In the genomic region with DNA sequence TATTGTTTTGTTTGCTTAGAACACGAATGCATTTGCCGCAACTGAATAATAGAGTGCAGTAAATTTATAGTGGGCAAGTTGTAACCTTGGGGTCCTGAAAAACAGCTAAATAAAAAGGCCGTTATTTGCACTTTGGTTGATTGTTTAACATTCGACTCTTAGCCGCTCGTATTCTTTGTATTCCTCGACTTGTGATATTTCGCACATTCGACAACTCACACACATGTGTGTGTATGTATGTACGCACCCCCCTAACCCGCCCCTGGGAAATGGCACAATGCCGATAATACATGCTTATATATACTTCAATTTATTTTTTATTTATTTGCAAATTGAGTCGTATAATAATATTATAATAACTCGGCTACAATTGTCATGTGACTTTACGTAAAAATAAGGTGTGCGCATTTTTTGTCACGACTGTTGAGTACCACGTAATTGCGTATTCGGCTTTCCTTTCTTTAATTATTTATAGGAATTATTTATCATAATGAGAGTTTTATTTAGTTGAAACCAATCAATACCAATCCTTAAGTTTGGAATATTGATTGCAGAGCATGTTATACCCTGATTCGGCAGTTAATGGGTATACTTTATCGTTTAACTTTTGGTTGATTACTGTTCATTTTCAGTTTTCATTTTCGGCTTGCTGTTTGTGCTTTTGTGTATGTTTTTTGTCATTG, we compare ENCODE assay signal across 1 fruit fly cellular context.
TF ChIP-seq lines count a peak whose summit lies in the region.

No protein-coding gene starts in this region.

TF ChIP-seq in whole organism, embryonic, 481 proteins besides CTCF, POLR2A, EP300 and RAD21 (continued from another document and continues in another):
- TF ChIP-seq sens-2 (GFP tag; IDR thresholded peaks at IDR 0.05; lab: Robert Waterston, UW) (no peak), da (GFP tag; optimal IDR thresholded peaks at IDR 0.05; lab: Kevin White, UChicago) (no peak), chinmo (GFP tag; IDR thresholded peaks at IDR 0.05; lab: Robert Waterston, UW; ENCODE audit: partially characterized antibody) (no peak), HLH4C (GFP tag; IDR thresholded peaks at IDR 0.05; lab: Robert Waterston, UW; ENCODE audit: partially characterized antibody) (no peak), E2f1 (GFP tag; IDR thresholded peaks at IDR 0.05; lab: Robert Waterston, UW) (no peak), crol (GFP tag; IDR thresholded peaks at IDR 0.05; lab: Robert Waterston, UW) (no peak), vvl (GFP tag; IDR thresholded peaks at IDR 0.05; lab: Robert Waterston, UW) (peak; percentile 61; the same call in 1 of the 2 replicates), gem (tag; optimal IDR thresholded peaks at IDR 0.05; lab: Kevin White, UChicago) (peak; percentile 66), CG7963 (GFP tag; IDR thresholded peaks at IDR 0.05; lab: Robert Waterston, UW; ENCODE audit: partially characterized antibody) (no peak), CG6791 (GFP tag; IDR thresholded peaks at IDR 0.05; lab: Robert Waterston, UW; ENCODE audit: partially characterized antibody) (no peak), btn (GFP tag; optimal IDR thresholded peaks at IDR 0.05; lab: Kevin White, UChicago) (no peak), CG1529 (GFP tag; optimal IDR thresholded peaks at IDR 0.05; lab: Kevin White, UChicago) (no peak), nau (GFP tag; optimal IDR thresholded peaks at IDR 0.05; lab: Kevin White, UChicago) (no peak), CG14965 (GFP tag; optimal IDR thresholded peaks at IDR 0.05; lab: Kevin White, UChicago; ENCODE audit: borderline replicate concordance) (no peak), CG8359 (GFP tag; optimal IDR thresholded peaks at IDR 0.05; lab: Kevin White, UChicago; ENCODE audit: borderline replicate concordance) (no peak), disco-r (GFP tag; optimal IDR thresholded peaks at IDR 0.05; lab: Kevin White, UChicago) (no peak), CG1603 (tag; optimal IDR thresholded peaks at IDR 0.05; lab: Kevin White, UChicago) (peak; percentile 35), Elba2 (GFP tag; optimal IDR thresholded peaks at IDR 0.05; lab: Kevin White, UChicago) (no peak), pum (GFP tag; optimal IDR thresholded peaks at IDR 0.05; lab: Kevin White, UChicago) (no peak), CG2199 (GFP tag; IDR thresholded peaks at IDR 0.05; lab: Robert Waterston, UW) (no peak), grau (tag; optimal IDR thresholded peaks at IDR 0.05; lab: Kevin White, UChicago) (peak; percentile 39), trem (tag; optimal IDR thresholded peaks at IDR 0.05; lab: Kevin White, UChicago) (no peak), phol (tag; optimal IDR thresholded peaks at IDR 0.05; lab: Kevin White, UChicago) (peak; percentile 27), Xrp1 (GFP tag; IDR thresholded peaks at IDR 0.05; lab: Robert Waterston, UW) (peak; percentile 48; the same call in 1 of the 2 replicates), prd (optimal IDR thresholded peaks at IDR 0.05; lab: Kevin White, UChicago) (no peak), prd (GFP tag; IDR thresholded peaks at IDR 0.05; lab: Robert Waterston, UW) (peak; percentile 24; the same call in 1 of the 3 replicates), Bgb (GFP tag; IDR thresholded peaks at IDR 0.05; lab: Robert Waterston, UW; ENCODE audit: partially characterized antibody) (no peak), CG11398 (GFP tag; optimal IDR thresholded peaks at IDR 0.05; lab: Kevin White, UChicago) (no peak), CG9727 (GFP tag; optimal IDR thresholded peaks at IDR 0.05; lab: Kevin White, UChicago) (no peak), pita (GFP tag; optimal IDR thresholded peaks at IDR 0.05; lab: Kevin White, UChicago) (no peak), bsh (GFP tag; optimal IDR thresholded peaks at IDR 0.05; lab: Kevin White, UChicago) (peak in 1 of 2 experiments; percentile 17), Stat92E (GFP tag; optimal IDR thresholded peaks at IDR 0.05; lab: Kevin White, UChicago) (no peak), CG14050 (GFP tag; IDR thresholded peaks at IDR 0.05; lab: Robert Waterston, UW) (no peak), Ada2b (GFP tag; IDR thresholded peaks at IDR 0.05; lab: Robert Waterston, UW) (peak; percentile 54), CG34422 (GFP tag; IDR thresholded peaks at IDR 0.05; lab: Robert Waterston, UW) (no peak), Spps (tag; optimal IDR thresholded peaks at IDR 0.05; lab: Kevin White, UChicago) (no peak), fd102C (GFP tag; optimal IDR thresholded peaks at IDR 0.05; lab: Kevin White, UChicago) (no peak), CG32772 (GFP tag; IDR thresholded peaks at IDR 0.05; lab: Robert Waterston, UW) (0 out of 2 replicates have a peak, but pooled peaks have one; percentile 10), CG30403 (GFP tag; optimal IDR thresholded peaks at IDR 0.05; lab: Kevin White, UChicago) (peak; percentile 52), Sox100B (GFP tag; optimal IDR thresholded peaks at IDR 0.05; lab: Kevin White, UChicago) (peak; percentile 31), ci (GFP tag; IDR thresholded peaks at IDR 0.05; lab: Robert Waterston, UW) (0 out of 3 replicates have a peak, but pooled peaks have one; percentile 55), Hr39 (optimal IDR thresholded peaks at IDR 0.05; lab: Kevin White, UChicago) (no peak), Mrtf (GFP tag; IDR thresholded peaks at IDR 0.05; lab: Robert Waterston, UW) (no peak), CG42726 (GFP tag; IDR thresholded peaks at IDR 0.05; lab: Robert Waterston, UW; ENCODE audit: partially characterized antibody) (no peak), CG31224 (GFP tag; IDR thresholded peaks at IDR 0.05; lab: Robert Waterston, UW) (no peak), sug (tag; optimal IDR thresholded peaks at IDR 0.05; lab: Kevin White, UChicago) (no peak), maf-S (GFP tag; optimal IDR thresholded peaks at IDR 0.05; lab: Kevin White, UChicago) (no peak), CG10565 (GFP tag; optimal IDR thresholded peaks at IDR 0.05; lab: Kevin White, UChicago) (no peak), CG10979 (tag; optimal IDR thresholded peaks at IDR 0.05; lab: Kevin White, UChicago) (peak; percentile 25), CG9932 (GFP tag; IDR thresholded peaks at IDR 0.05; lab: Robert Waterston, UW) (no peak), CG14667 (GFP tag; IDR thresholded peaks at IDR 0.05; lab: Robert Waterston, UW) (no peak), ro (GFP tag; IDR thresholded peaks at IDR 0.05; lab: Robert Waterston, UW) (no peak), bcd (GFP tag; optimal IDR thresholded peaks at IDR 0.05; lab: Kevin White, UChicago) (peak; percentile 7), ERR (GFP tag; optimal IDR thresholded peaks at IDR 0.05; lab: Kevin White, UChicago) (no peak), stwl (tag; optimal IDR thresholded peaks at IDR 0.05; lab: Kevin White, UChicago) (no peak), CG15514 (GFP tag; optimal IDR thresholded peaks at IDR 0.05; lab: Kevin White, UChicago) (peak; percentile 18), Neu2 (GFP tag; optimal IDR thresholded peaks at IDR 0.05; lab: Kevin White, UChicago; ENCODE audit: borderline replicate concordance) (no peak), CG2875 (GFP tag; optimal IDR thresholded peaks at IDR 0.05; lab: Kevin White, UChicago) (no peak), p53 (GFP tag; optimal IDR thresholded peaks at IDR 0.05; lab: Kevin White, UChicago) (no peak), her (GFP tag; optimal IDR thresholded peaks at IDR 0.05; lab: Kevin White, UChicago) (no peak), tin (GFP tag; optimal IDR thresholded peaks at IDR 0.05; lab: Kevin White, UChicago) (no peak), CG8089 (GFP tag; optimal IDR thresholded peaks at IDR 0.05; lab: Kevin White, UChicago) (no peak), CG13424 (tag; optimal IDR thresholded peaks at IDR 0.05; lab: Kevin White, UChicago) (no peak), Bteb2 (GFP tag; optimal IDR thresholded peaks at IDR 0.05; lab: Kevin White, UChicago) (no peak), CG7928 (GFP tag; optimal IDR thresholded peaks at IDR 0.05; lab: Kevin White, UChicago) (no peak), CG9876 (GFP tag; optimal IDR thresholded peaks at IDR 0.05; lab: Kevin White, UChicago) (no peak), Hsf (GFP tag; optimal IDR thresholded peaks at IDR 0.05; lab: Kevin White, UChicago) (no peak), Dip2 (GFP tag; IDR thresholded peaks at IDR 0.05; lab: Robert Waterston, UW) (no peak), tll (GFP tag; optimal IDR thresholded peaks at IDR 0.05; lab: Kevin White, UChicago) (peak in 1 of 2 experiments; percentile 58), Meics (GFP tag; optimal IDR thresholded peaks at IDR 0.05; lab: Kevin White, UChicago) (peak; percentile 50), CG12071 (GFP tag; optimal IDR thresholded peaks at IDR 0.05; lab: Kevin White, UChicago) (peak; percentile 3), gce (GFP tag; IDR thresholded peaks at IDR 0.05; lab: Robert Waterston, UW) (no peak), sim (GFP tag; IDR thresholded peaks at IDR 0.05; lab: Robert Waterston, UW) (no peak), CG16779 (GFP tag; IDR thresholded peaks at IDR 0.05; lab: Robert Waterston, UW) (no peak), CG30020 (tag; optimal IDR thresholded peaks at IDR 0.05; lab: Kevin White, UChicago) (no peak), H2.0 (GFP tag; IDR thresholded peaks at IDR 0.05; lab: Robert Waterston, UW) (peak; percentile 33; the same call in 1 of the 2 replicates), az2 (GFP tag; optimal IDR thresholded peaks at IDR 0.05; lab: Kevin White, UChicago) (peak; percentile 34), lab (GFP tag; optimal IDR thresholded peaks at IDR 0.05; lab: Kevin White, UChicago) (peak; percentile 56), Drgx (GFP tag; IDR thresholded peaks at IDR 0.05; lab: Robert Waterston, UW) (peak; percentile 63), danr (GFP tag; IDR thresholded peaks at IDR 0.05; lab: Robert Waterston, UW) (no peak), ab (GFP tag; optimal IDR thresholded peaks at IDR 0.05; lab: Kevin White, UChicago) (no peak), ftz-f1 (GFP tag; optimal IDR thresholded peaks at IDR 0.05; lab: Kevin White, UChicago) (no peak), CG10959 (GFP tag; IDR thresholded peaks at IDR 0.05; lab: Robert Waterston, UW) (no peak), aop (GFP tag; IDR thresholded peaks at IDR 0.05; lab: Robert Waterston, UW) (no peak), CG3995 (GFP tag; optimal IDR thresholded peaks at IDR 0.05; lab: Kevin White, UChicago) (no peak), E2f2 (GFP tag; IDR thresholded peaks at IDR 0.05; lab: Robert Waterston, UW) (peak; percentile 44; the same call in 1 of the 2 replicates), Doc2 (GFP tag; IDR thresholded peaks at IDR 0.05; lab: Robert Waterston, UW) (no peak), br (optimal IDR thresholded peaks at IDR 0.05; lab: Kevin White, UChicago) (no peak), dimm (GFP tag; IDR thresholded peaks at IDR 0.05; lab: Robert Waterston, UW) (no peak), ken (GFP tag; IDR thresholded peaks at IDR 0.05; lab: Robert Waterston, UW) (peak; percentile 45; the same call in 1 of the 3 replicates), CG11085 (GFP tag; IDR thresholded peaks at IDR 0.05; lab: Robert Waterston, UW) (no peak), CHES-1-like (GFP tag; optimal IDR thresholded peaks at IDR 0.05; lab: Kevin White, UChicago) (no peak), CG2116 (GFP tag; optimal IDR thresholded peaks at IDR 0.05; lab: Kevin White, UChicago) (no peak), CG13287 (GFP tag; IDR thresholded peaks at IDR 0.05; lab: Robert Waterston, UW; ENCODE audit: partially characterized antibody) (no peak), CG4617 (GFP tag; optimal IDR thresholded peaks at IDR 0.05; lab: Kevin White, UChicago; ENCODE audit: borderline replicate concordance) (no peak), lmd (GFP tag; IDR thresholded peaks at IDR 0.05; lab: Robert Waterston, UW) (no peak), dmrt99B (tag; optimal IDR thresholded peaks at IDR 0.05; lab: Kevin White, UChicago) (peak; percentile 65), Aef1 (GFP tag; IDR thresholded peaks at IDR 0.05; lab: Robert Waterston, UW) (peak; percentile 55; the same call in 2 of the 3 replicates), CG12219 (GFP tag; optimal IDR thresholded peaks at IDR 0.05; lab: Kevin White, UChicago) (no peak), CG10274 (GFP tag; optimal IDR thresholded peaks at IDR 0.05; lab: Kevin White, UChicago) (no peak), CG8478 (optimal IDR thresholded peaks at IDR 0.05; lab: Kevin White, UChicago) (no peak), ATbp (GFP tag; optimal IDR thresholded peaks at IDR 0.05; lab: Kevin White, UChicago) (peak; percentile 1), ranshi (GFP tag; IDR thresholded peaks at IDR 0.05; lab: Robert Waterston, UW) (0 out of 2 replicates have a peak, but pooled peaks have one; percentile 51), Chrac-16 (GFP tag; optimal IDR thresholded peaks at IDR 0.05; lab: Kevin White, UChicago) (no peak), bbx (GFP tag; IDR thresholded peaks at IDR 0.05; lab: Robert Waterston, UW; ENCODE audit: partially characterized antibody) (no peak), h (optimal IDR thresholded peaks at IDR 0.05; lab: Kevin White, UChicago) (no peak), scrt (GFP tag; optimal IDR thresholded peaks at IDR 0.05; lab: Kevin White, UChicago) (no peak), onecut (GFP tag; IDR thresholded peaks at IDR 0.05; lab: Robert Waterston, UW) (no peak), YL-1 (GFP tag; optimal IDR thresholded peaks at IDR 0.05; lab: Kevin White, UChicago) (no peak), CG4404 (GFP tag; IDR thresholded peaks at IDR 0.05; lab: Robert Waterston, UW) (no peak), Ssrp (tag; optimal IDR thresholded peaks at IDR 0.05; lab: Kevin White, UChicago) (peak; percentile 10), CG6683 (GFP tag; optimal IDR thresholded peaks at IDR 0.05; lab: Kevin White, UChicago) (peak; percentile 10), Doc3 (GFP tag; IDR thresholded peaks at IDR 0.05; lab: Robert Waterston, UW; ENCODE audit: partially characterized antibody) (no peak), Blimp-1 (GFP tag; optimal IDR thresholded peaks at IDR 0.05; lab: Kevin White, UChicago) (peak; percentile 42), CG2889 (GFP tag; IDR thresholded peaks at IDR 0.05; lab: Robert Waterston, UW) (0 out of 3 replicates have a peak, but pooled peaks have one; percentile 32), D19B (GFP tag; optimal IDR thresholded peaks at IDR 0.05; lab: Kevin White, UChicago) (peak; percentile 88), Ets97D (GFP tag; optimal IDR thresholded peaks at IDR 0.05; lab: Kevin White, UChicago) (no peak), CG4424 (GFP tag; optimal IDR thresholded peaks at IDR 0.05; lab: Kevin White, UChicago) (peak; percentile 42), Rx (GFP tag; IDR thresholded peaks at IDR 0.05; lab: Robert Waterston, UW) (no peak), lilli (GFP tag; optimal IDR thresholded peaks at IDR 0.05; lab: Kevin White, UChicago) (peak; percentile 50), CG8281 (tag; optimal IDR thresholded peaks at IDR 0.05; lab: Kevin White, UChicago) (no peak), row (GFP tag; IDR thresholded peaks at IDR 0.05; lab: Robert Waterston, UW) (peak; percentile 70), corto (GFP tag; optimal IDR thresholded peaks at IDR 0.05; lab: Kevin White, UChicago) (peak; percentile 77), sqz (GFP tag; optimal IDR thresholded peaks at IDR 0.05; lab: Kevin White, UChicago) (no peak), Dad (GFP tag; optimal IDR thresholded peaks at IDR 0.05; lab: Kevin White, UChicago) (no peak)
